Fruit fly (Drosophila melanogaster) Kc167 (cell line): ENCODE measurements around the gene Prp16.

Source experiments
- Myc ChIP-seq: fragments of >200 bp; optimal IDR thresholded peaks from 2 replicates; lab custom pipeline; 2017; ENCODE audit warnings: missing external identifiers
- Sin3A ChIP-seq: fragments of >200 bp; optimal IDR thresholded peaks from 2 replicates; lab custom pipeline; 2018; ENCODE audit warnings: missing external identifiers
- h ChIP-seq: fragments of >200 bp; optimal IDR thresholded peaks from 3 replicates; lab custom pipeline; 2018; ENCODE audit warnings: missing external identifiers
- insv ChIP-seq: fragments of >200 bp; optimal IDR thresholded peaks from 3 replicates; lab custom pipeline; 2018; ENCODE audit warnings: missing external identifiers
- psq ChIP-seq: fragments of >200 bp; optimal IDR thresholded peaks from 2 replicates; lab custom pipeline; 2017; ENCODE audit warnings: missing external identifiers
- ttk ChIP-seq: sonication (Bioruptor generic); optimal IDR thresholded peaks from 2 replicates; lab custom pipeline; 2017; ENCODE audit warnings: missing external identifiers

The Prp16 gene

dm6 chrX:14247035-14247786, 46.0 kb downstream of the Prp16 start, which contains the start of gene mud:
Gene mud (plus strand): TSS chrX:14247732.
- TF ChIP-seq insv (no peak), psq (lab: Kevin White, UChicago) (no peak), Myc (lab: Kevin White, UChicago) (no peak)

dm6 chrX:14260863-14261262, 59.7 kb downstream of the Prp16 start, which contains the start of the genes CG46317 and Tat:
Gene CG46317 (plus strand): TSS chrX:14261223.
Gene Tat (plus strand): TSS chrX:14261223.
- TF ChIP-seq Myc (lab: Kevin White, UChicago) (no peak), insv (no peak), Sin3A (lab: Kevin White, UChicago) (no peak), psq (lab: Kevin White, UChicago) (no peak), h (lab: Kevin White, UChicago) (no peak), ttk (lab: Kevin White, UChicago) (no peak)

- TF ChIP-seq Myc (lab: Kevin White, UChicago) (no peak), ttk (lab: Kevin White, UChicago) (no peak), insv (no peak), Sin3A (lab: Kevin White, UChicago) (no peak), h (lab: Kevin White, UChicago) (no peak), psq (lab: Kevin White, UChicago) (no peak)
These were observed 64.0 kb downstream of the Prp16 start for dm6 chrX:14265149-14265548.

dm6 chrX:14266075-14266474, 64.9 kb downstream of the Prp16 start, which contains the start of the genes CG13404 and na:
Gene CG13404 (minus strand): TSS chrX:14266250.
Gene na (plus strand): TSS chrX:14266367.
- no peak for TF ChIP-seq psq (lab: Kevin White, UChicago)
- TF ChIP-seq h (lab: Kevin White, UChicago): no peak
- no peak for TF ChIP-seq ttk (lab: Kevin White, UChicago)
- no peak for TF ChIP-seq Sin3A (lab: Kevin White, UChicago)
- TF ChIP-seq Myc (lab: Kevin White, UChicago): no peak
- no peak for TF ChIP-seq insv
